Fruit fly (Drosophila melanogaster): Measurements from ENCODE around the gene Lrp4.

- TF ChIP-seq sr (GFP tag; IDR thresholded peaks at IDR 0.05) (no peak), br (optimal IDR thresholded peaks at IDR 0.05) (no peak)
Measured at dm6 chrX:15866032-15866431, 44.6 kb upstream of the Lrp4 start.
